ENCODE assay signal across 1 fruit fly cellular context in genomic region chr3R:24099039-24100026, dm6.
TF ChIP-seq lines count a peak whose summit lies in the region.

No protein-coding gene starts in this region.

TF ChIP-seq in whole organism, embryonic, 481 proteins besides CTCF, POLR2A, EP300 and RAD21 (continued from another document):
- no peak for TF ChIP-seq unc-4 (GFP tag; IDR thresholded peaks at IDR 0.05; lab: Robert Waterston, UW; ENCODE audit: partially characterized antibody)
- TF ChIP-seq CG1233 (GFP tag; optimal IDR thresholded peaks at IDR 0.05; lab: Kevin White, UChicago): peak; percentile 65
- TF ChIP-seq Dref (GFP tag; IDR thresholded peaks at IDR 0.05; lab: Robert Waterston, UW): no peak
- peak; percentile 84 for TF ChIP-seq CG3726 (GFP tag; IDR thresholded peaks at IDR 0.05; lab: Robert Waterston, UW)
- peak; percentile 84 for TF ChIP-seq Camta (GFP tag; optimal IDR thresholded peaks at IDR 0.05; lab: Kevin White, UChicago)
- TF ChIP-seq trem (tag; optimal IDR thresholded peaks at IDR 0.05; lab: Kevin White, UChicago): peak; percentile 48
- TF ChIP-seq Myb (GFP tag; optimal IDR thresholded peaks at IDR 0.05; lab: Kevin White, UChicago): peak; percentile 51
- peak; percentile 76 for TF ChIP-seq fd3F (GFP tag; optimal IDR thresholded peaks at IDR 0.05; lab: Kevin White, UChicago)
- peak; percentile 17 for TF ChIP-seq da (GFP tag; optimal IDR thresholded peaks at IDR 0.05; lab: Kevin White, UChicago)
- TF ChIP-seq CG34376 (GFP tag; optimal IDR thresholded peaks at IDR 0.05; lab: Kevin White, UChicago): no peak
- peak; percentile 64 for TF ChIP-seq CG18011 (GFP tag; optimal IDR thresholded peaks at IDR 0.05; lab: Kevin White, UChicago)
- TF ChIP-seq CG7786 (GFP tag; optimal IDR thresholded peaks at IDR 0.05; lab: Kevin White, UChicago): peak; percentile 87
- peak; percentile 88 for TF ChIP-seq ranshi (GFP tag; IDR thresholded peaks at IDR 0.05; lab: Robert Waterston, UW)
- peak; percentile 57 for TF ChIP-seq psq (GFP tag; optimal IDR thresholded peaks at IDR 0.05; lab: Kevin White, UChicago)
- TF ChIP-seq CG32772 (GFP tag; IDR thresholded peaks at IDR 0.05; lab: Robert Waterston, UW): peak; percentile 82
- TF ChIP-seq az2 (GFP tag; optimal IDR thresholded peaks at IDR 0.05; lab: Kevin White, UChicago): peak; percentile 85
- TF ChIP-seq schlank (tag; optimal IDR thresholded peaks at IDR 0.05; lab: Kevin White, UChicago): peak; percentile 41
- peak; percentile 39 for TF ChIP-seq CG12744 (GFP tag; optimal IDR thresholded peaks at IDR 0.05; lab: Kevin White, UChicago)
- TF ChIP-seq CG1603 (tag; optimal IDR thresholded peaks at IDR 0.05; lab: Kevin White, UChicago): peak; percentile 76
- no peak for TF ChIP-seq usp (GFP tag; optimal IDR thresholded peaks at IDR 0.05; lab: Kevin White, UChicago)
- peak; percentile 57 for TF ChIP-seq CG4404 (GFP tag; IDR thresholded peaks at IDR 0.05; lab: Robert Waterston, UW)
- peak; percentile 45; the same call in 1 of the 2 replicates for TF ChIP-seq wdn (GFP tag; IDR thresholded peaks at IDR 0.05; lab: Robert Waterston, UW)
- no peak for TF ChIP-seq HmgD (GFP tag; optimal IDR thresholded peaks at IDR 0.05; lab: Kevin White, UChicago)
- TF ChIP-seq CG12104 (GFP tag; optimal IDR thresholded peaks at IDR 0.05; lab: Kevin White, UChicago): peak; percentile 56
- 0 out of 4 replicates have a peak, but pooled peaks have one; percentile 58 for TF ChIP-seq chinmo (GFP tag; IDR thresholded peaks at IDR 0.05; lab: Robert Waterston, UW; ENCODE audit: partially characterized antibody)
- no peak for TF ChIP-seq Lpt (GFP tag; optimal IDR thresholded peaks at IDR 0.05; lab: Kevin White, UChicago)
- peak; percentile 81 for TF ChIP-seq CG33213 (GFP tag; optimal IDR thresholded peaks at IDR 0.05; lab: Kevin White, UChicago)
- TF ChIP-seq CG10147 (GFP tag; optimal IDR thresholded peaks at IDR 0.05; lab: Kevin White, UChicago): peak; percentile 54
- TF ChIP-seq CG6272 (GFP tag; IDR thresholded peaks at IDR 0.05; lab: Robert Waterston, UW): peak; percentile 69
- peak; percentile 64 for TF ChIP-seq CG1602 (GFP tag; optimal IDR thresholded peaks at IDR 0.05; lab: Kevin White, UChicago)
- peak; percentile 69 for TF ChIP-seq CG11247 (GFP tag; IDR thresholded peaks at IDR 0.05; lab: Robert Waterston, UW)
- peak; percentile 31 for TF ChIP-seq CG4617 (GFP tag; optimal IDR thresholded peaks at IDR 0.05; lab: Kevin White, UChicago; ENCODE audit: borderline replicate concordance)
- TF ChIP-seq Hr78 (GFP tag; optimal IDR thresholded peaks at IDR 0.05; lab: Kevin White, UChicago): peak in 1 of 2 experiments; percentile 73
- TF ChIP-seq sqz (GFP tag; optimal IDR thresholded peaks at IDR 0.05; lab: Kevin White, UChicago): no peak
- TF ChIP-seq D19A (tag; optimal IDR thresholded peaks at IDR 0.05; lab: Kevin White, UChicago): peak; percentile 82
- peak; percentile 86 for TF ChIP-seq CG9609 (GFP tag; optimal IDR thresholded peaks at IDR 0.05; lab: Kevin White, UChicago)
- peak; percentile 12 for TF ChIP-seq CG7556 (GFP tag; optimal IDR thresholded peaks at IDR 0.05; lab: Kevin White, UChicago)
- TF ChIP-seq CG16813 (GFP tag; IDR thresholded peaks at IDR 0.05; lab: Robert Waterston, UW; ENCODE audit: partially characterized antibody): no peak
- peak; percentile 80 for TF ChIP-seq CG6689 (GFP tag; IDR thresholded peaks at IDR 0.05; lab: Robert Waterston, UW)
- TF ChIP-seq insv (GFP tag; optimal IDR thresholded peaks at IDR 0.05; lab: Kevin White, UChicago): no peak
- peak in 1 of 2 experiments; percentile 56 for TF ChIP-seq eve (GFP tag; optimal IDR thresholded peaks at IDR 0.05; lab: Kevin White, UChicago)
- TF ChIP-seq CG2875 (GFP tag; optimal IDR thresholded peaks at IDR 0.05; lab: Kevin White, UChicago): no peak
- TF ChIP-seq B-H2 (GFP tag; optimal IDR thresholded peaks at IDR 0.05; lab: Kevin White, UChicago): no peak
- no peak for TF ChIP-seq ato (GFP tag; IDR thresholded peaks at IDR 0.05; lab: Robert Waterston, UW; ENCODE audit: partially characterized antibody)
- peak; percentile 2 for TF ChIP-seq Hand (GFP tag; optimal IDR thresholded peaks at IDR 0.05; lab: Kevin White, UChicago)
- TF ChIP-seq Fer2 (tag; optimal IDR thresholded peaks at IDR 0.05; lab: Kevin White, UChicago): no peak
- TF ChIP-seq scrt (GFP tag; optimal IDR thresholded peaks at IDR 0.05; lab: Kevin White, UChicago): peak; percentile 60
- TF ChIP-seq rib (GFP tag; IDR thresholded peaks at IDR 0.05; lab: Robert Waterston, UW): peak; percentile 47; the same call in 1 of the 2 replicates
- peak; percentile 85 for TF ChIP-seq Atf6 (GFP tag; IDR thresholded peaks at IDR 0.05; lab: Robert Waterston, UW)
- no peak for TF ChIP-seq CG13894 (tag; optimal IDR thresholded peaks at IDR 0.05; lab: Kevin White, UChicago)
- peak; percentile 40; the same call in 1 of the 2 replicates for TF ChIP-seq CG10321 (GFP tag; IDR thresholded peaks at IDR 0.05; lab: Robert Waterston, UW)
- peak; percentile 53 for TF ChIP-seq cwo (GFP tag; optimal IDR thresholded peaks at IDR 0.05; lab: Kevin White, UChicago)
- TF ChIP-seq Ptx1 (GFP tag; IDR thresholded peaks at IDR 0.05; lab: Robert Waterston, UW): peak; percentile 84
- peak; percentile 77 for TF ChIP-seq tap (tag; optimal IDR thresholded peaks at IDR 0.05; lab: Kevin White, UChicago)
- TF ChIP-seq CG2202 (tag; optimal IDR thresholded peaks at IDR 0.05; lab: Kevin White, UChicago): peak; percentile 34
- peak; percentile 85 for TF ChIP-seq CG16863 (GFP tag; optimal IDR thresholded peaks at IDR 0.05; lab: Kevin White, UChicago)
- TF ChIP-seq CG42726 (GFP tag; IDR thresholded peaks at IDR 0.05; lab: Robert Waterston, UW; ENCODE audit: partially characterized antibody): no peak
- no peak for TF ChIP-seq CG7271 (tag; optimal IDR thresholded peaks at IDR 0.05; lab: Kevin White, UChicago)
- TF ChIP-seq repo (GFP tag; optimal IDR thresholded peaks at IDR 0.05; lab: Kevin White, UChicago): peak; percentile 73
- no peak for TF ChIP-seq CG10543 (GFP tag; optimal IDR thresholded peaks at IDR 0.05; lab: Kevin White, UChicago)
- no peak for TF ChIP-seq stwl (tag; optimal IDR thresholded peaks at IDR 0.05; lab: Kevin White, UChicago)
- TF ChIP-seq Atf-2 (GFP tag; optimal IDR thresholded peaks at IDR 0.05; lab: Kevin White, UChicago): peak; percentile 82
- TF ChIP-seq Ada2b (GFP tag; IDR thresholded peaks at IDR 0.05; lab: Robert Waterston, UW): peak; percentile 89
- TF ChIP-seq nmo (GFP tag; optimal IDR thresholded peaks at IDR 0.05; lab: Kevin White, UChicago): peak; percentile 77
- no peak for TF ChIP-seq CG15696 (tag; optimal IDR thresholded peaks at IDR 0.05; lab: Kevin White, UChicago)
- TF ChIP-seq CG3838 (GFP tag; optimal IDR thresholded peaks at IDR 0.05; lab: Kevin White, UChicago): no peak
- peak; percentile 36 for TF ChIP-seq org-1 (GFP tag; optimal IDR thresholded peaks at IDR 0.05; lab: Kevin White, UChicago)
- TF ChIP-seq peb (GFP tag; IDR thresholded peaks at IDR 0.05; lab: Robert Waterston, UW): peak; percentile 35; the same call in 1 of the 2 replicates
- peak; percentile 40 for TF ChIP-seq ATbp (GFP tag; optimal IDR thresholded peaks at IDR 0.05; lab: Kevin White, UChicago)
- peak; percentile 17 for TF ChIP-seq CG1529 (GFP tag; optimal IDR thresholded peaks at IDR 0.05; lab: Kevin White, UChicago)
- TF ChIP-seq gsb-n (tag; optimal IDR thresholded peaks at IDR 0.05; lab: Kevin White, UChicago): peak; percentile 43
- TF ChIP-seq sr (GFP tag; IDR thresholded peaks at IDR 0.05; lab: Robert Waterston, UW): peak; percentile 40; the same call in 2 of the 3 replicates
- peak; percentile 50 for TF ChIP-seq Mes4 (GFP tag; optimal IDR thresholded peaks at IDR 0.05; lab: Kevin White, UChicago)
- no peak for TF ChIP-seq Elba2 (GFP tag; optimal IDR thresholded peaks at IDR 0.05; lab: Kevin White, UChicago)
- TF ChIP-seq pnt (GFP tag; optimal IDR thresholded peaks at IDR 0.05; lab: Kevin White, UChicago): peak; percentile 72
- peak; percentile 79 for TF ChIP-seq Fer3 (tag; optimal IDR thresholded peaks at IDR 0.05; lab: Kevin White, UChicago)
- TF ChIP-seq CG8388 (GFP tag; optimal IDR thresholded peaks at IDR 0.05; lab: Kevin White, UChicago): peak; percentile 62
- peak; percentile 59; the same call in 1 of the 2 replicates for TF ChIP-seq Taf1 (GFP tag; IDR thresholded peaks at IDR 0.05; lab: Robert Waterston, UW)
- TF ChIP-seq CoRest (tag; optimal IDR thresholded peaks at IDR 0.05; lab: Kevin White, UChicago): peak; percentile 77
- peak; percentile 82 for TF ChIP-seq CG11504 (tag; optimal IDR thresholded peaks at IDR 0.05; lab: Kevin White, UChicago)
- peak; percentile 98 for TF ChIP-seq Med (GFP tag; lab: Kevin White, UChicago)
- TF ChIP-seq gfzf (GFP tag; optimal IDR thresholded peaks at IDR 0.05; lab: Kevin White, UChicago): no peak
- peak; percentile 80 for TF ChIP-seq tgo (GFP tag; IDR thresholded peaks at IDR 0.05; lab: Robert Waterston, UW)
- peak; percentile 64 for TF ChIP-seq CG30403 (GFP tag; optimal IDR thresholded peaks at IDR 0.05; lab: Kevin White, UChicago)
- no peak for TF ChIP-seq Sry-β (GFP tag; optimal IDR thresholded peaks at IDR 0.05; lab: Kevin White, UChicago)
- peak; percentile 75 for TF ChIP-seq NfI (GFP tag; optimal IDR thresholded peaks at IDR 0.05; lab: Kevin White, UChicago)
- 0 out of 2 replicates have a peak, but pooled peaks have one; percentile 46 for TF ChIP-seq CG16779 (GFP tag; IDR thresholded peaks at IDR 0.05; lab: Robert Waterston, UW)
- peak; percentile 84 for TF ChIP-seq CG15269 (tag; optimal IDR thresholded peaks at IDR 0.05; lab: Kevin White, UChicago)
- TF ChIP-seq abd-A (tag; optimal IDR thresholded peaks at IDR 0.05; lab: Kevin White, UChicago): no peak
- peak; percentile 61; the same call in 1 of the 2 replicates for TF ChIP-seq wor (GFP tag; IDR thresholded peaks at IDR 0.05; lab: Robert Waterston, UW)
- no peak for TF ChIP-seq run (tag; optimal IDR thresholded peaks at IDR 0.05; lab: Kevin White, UChicago)
- peak; percentile 78 for TF ChIP-seq Antp (GFP tag; optimal IDR thresholded peaks at IDR 0.05; lab: Kevin White, UChicago)
- peak; percentile 45 for TF ChIP-seq CG31224 (GFP tag; IDR thresholded peaks at IDR 0.05; lab: Robert Waterston, UW)
- peak; percentile 67 for TF ChIP-seq exex (tag; optimal IDR thresholded peaks at IDR 0.05; lab: Kevin White, UChicago)
- TF ChIP-seq Rfx (GFP tag; IDR thresholded peaks at IDR 0.05; lab: Robert Waterston, UW): peak; percentile 89
- no peak for TF ChIP-seq HLHmδ (GFP tag; optimal IDR thresholded peaks at IDR 0.05; lab: Kevin White, UChicago)
- TF ChIP-seq ci (GFP tag; IDR thresholded peaks at IDR 0.05; lab: Robert Waterston, UW): peak; percentile 92
- no peak for TF ChIP-seq Hr39 (optimal IDR thresholded peaks at IDR 0.05; lab: Kevin White, UChicago)
- TF ChIP-seq Chrac-16 (GFP tag; optimal IDR thresholded peaks at IDR 0.05; lab: Kevin White, UChicago): peak; percentile 80
- peak; percentile 97 for TF ChIP-seq Ets65A (GFP tag; lab: Kevin White, UChicago)
- TF ChIP-seq CG34422 (GFP tag; IDR thresholded peaks at IDR 0.05; lab: Robert Waterston, UW): peak; percentile 89
- peak; percentile 60 for TF ChIP-seq en (GFP tag; optimal IDR thresholded peaks at IDR 0.05; lab: Kevin White, UChicago)
- peak; percentile 79 for TF ChIP-seq CG2678 (tag; optimal IDR thresholded peaks at IDR 0.05; lab: Kevin White, UChicago)
- TF ChIP-seq CG10274 (GFP tag; optimal IDR thresholded peaks at IDR 0.05; lab: Kevin White, UChicago): peak; percentile 59
- peak; percentile 86 for TF ChIP-seq H15 (GFP tag; IDR thresholded peaks at IDR 0.05; lab: Robert Waterston, UW)
- peak; percentile 78 for TF ChIP-seq kay (GFP tag; optimal IDR thresholded peaks at IDR 0.05; lab: Kevin White, UChicago)
- no peak for TF ChIP-seq CG8290 (GFP tag; optimal IDR thresholded peaks at IDR 0.05; lab: Kevin White, UChicago)
- peak in 1 of 2 experiments; percentile 81 for TF ChIP-seq CG8290 (tag; optimal IDR thresholded peaks at IDR 0.05; lab: Kevin White, UChicago)
- TF ChIP-seq tup (GFP tag; optimal IDR thresholded peaks at IDR 0.05; lab: Kevin White, UChicago): peak; percentile 43
- TF ChIP-seq Xrp1 (GFP tag; IDR thresholded peaks at IDR 0.05; lab: Robert Waterston, UW): peak; percentile 87
- TF ChIP-seq CG18262 (tag; optimal IDR thresholded peaks at IDR 0.05; lab: Kevin White, UChicago): peak; percentile 47
- peak; percentile 21 for TF ChIP-seq Sox100B (GFP tag; optimal IDR thresholded peaks at IDR 0.05; lab: Kevin White, UChicago)
- TF ChIP-seq D19B (GFP tag; optimal IDR thresholded peaks at IDR 0.05; lab: Kevin White, UChicago): peak; percentile 95
- TF ChIP-seq corto (GFP tag; optimal IDR thresholded peaks at IDR 0.05; lab: Kevin White, UChicago): peak; percentile 32
- peak; percentile 78 for TF ChIP-seq so (GFP tag; IDR thresholded peaks at IDR 0.05; lab: Robert Waterston, UW)
- TF ChIP-seq NC2β (GFP tag; optimal IDR thresholded peaks at IDR 0.05; lab: Kevin White, UChicago): peak; percentile 78
- no peak for TF ChIP-seq CG7928 (GFP tag; optimal IDR thresholded peaks at IDR 0.05; lab: Kevin White, UChicago)
